Fruit fly (Drosophila melanogaster): ENCODE measurements around the gene Zmynd8.

The Zmynd8 gene

DNA sequence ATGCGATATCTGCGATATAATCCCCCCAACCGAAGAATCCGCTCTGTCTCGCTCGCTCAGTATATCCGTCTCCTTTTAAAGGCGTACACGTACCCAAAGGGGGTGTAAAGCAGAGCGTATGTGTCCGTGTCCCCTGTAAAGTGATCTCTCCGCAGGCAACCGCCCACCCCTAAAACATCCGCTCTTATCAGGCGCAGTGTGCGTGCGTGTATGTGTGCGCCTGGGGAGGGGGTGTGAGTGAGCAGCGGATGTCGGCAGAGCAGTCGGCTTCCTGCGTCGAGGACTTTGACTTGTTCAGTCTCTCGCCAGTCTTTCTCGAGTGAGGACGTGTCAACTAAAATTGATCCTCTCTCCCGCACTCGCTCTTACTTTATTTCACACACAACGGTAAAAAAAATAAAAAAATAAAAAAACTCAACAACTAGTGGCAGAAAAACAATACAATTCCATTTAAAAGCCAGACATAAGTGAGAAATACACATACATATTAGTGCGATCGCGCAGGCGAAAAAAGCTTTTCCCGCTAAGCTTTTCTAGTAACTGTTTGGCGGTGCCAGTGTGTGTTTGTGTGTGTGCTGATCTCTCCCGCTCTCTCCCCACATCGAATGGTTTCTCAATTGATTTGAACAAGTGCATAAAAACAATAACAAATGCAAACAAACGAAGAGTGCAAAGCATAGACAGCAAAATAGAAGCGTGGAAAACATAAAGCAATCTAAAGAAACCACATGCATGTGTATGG lies 56.4 kb downstream of the Zmynd8 start (continued):
- TF ChIP-seq Mrtf (GFP tag; IDR thresholded peaks at IDR 0.05) (no peak), CG11085 (GFP tag; IDR thresholded peaks at IDR 0.05) (no peak), hbn (GFP tag; IDR thresholded peaks at IDR 0.05; ENCODE audit: partially characterized antibody) (no peak), CG16813 (GFP tag; IDR thresholded peaks at IDR 0.05; ENCODE audit: partially characterized antibody) (peak; percentile 37; the same call in 2 of the 3 replicates), sug (tag; optimal IDR thresholded peaks at IDR 0.05) (no peak), CG3995 (GFP tag; optimal IDR thresholded peaks at IDR 0.05) (no peak), Tbp (GFP tag; optimal IDR thresholded peaks at IDR 0.05) (no peak), ERR (GFP tag; optimal IDR thresholded peaks at IDR 0.05) (no peak), psq (GFP tag; optimal IDR thresholded peaks at IDR 0.05) (no peak), CG31224 (GFP tag; IDR thresholded peaks at IDR 0.05) (no peak), dm (GFP tag; optimal IDR thresholded peaks at IDR 0.05) (no peak), Scr (GFP tag; IDR thresholded peaks at IDR 0.05; ENCODE audit: partially characterized antibody) (0 out of 2 replicates have a peak, but pooled peaks have one; percentile 15), HLH3B (GFP tag; IDR thresholded peaks at IDR 0.05) (no peak), Opbp (GFP tag; IDR thresholded peaks at IDR 0.05; ENCODE audit: partially characterized antibody) (0 out of 3 replicates have a peak, but pooled peaks have one; percentile 28), Vsx1 (GFP tag; optimal IDR thresholded peaks at IDR 0.05) (peak; percentile 11), sr (GFP tag; IDR thresholded peaks at IDR 0.05) (no peak), nau (GFP tag; optimal IDR thresholded peaks at IDR 0.05) (no peak), Dad (GFP tag; optimal IDR thresholded peaks at IDR 0.05) (no peak), CG11247 (GFP tag; IDR thresholded peaks at IDR 0.05) (no peak), lab (GFP tag; optimal IDR thresholded peaks at IDR 0.05) (no peak), pita (GFP tag; optimal IDR thresholded peaks at IDR 0.05) (no peak), sens-2 (GFP tag; IDR thresholded peaks at IDR 0.05) (0 out of 2 replicates have a peak, but pooled peaks have one; percentile 33), CG4360 (GFP tag; IDR thresholded peaks at IDR 0.05) (peak; percentile 59; the same call in 1 of the 2 replicates), Dfd (GFP tag; optimal IDR thresholded peaks at IDR 0.05) (no peak), CG14667 (GFP tag; IDR thresholded peaks at IDR 0.05) (no peak), sna (GFP tag; IDR thresholded peaks at IDR 0.05; ENCODE audit: partially characterized antibody) (0 out of 2 replicates have a peak, but pooled peaks have one; percentile 18), CG17385 (GFP tag; optimal IDR thresholded peaks at IDR 0.05) (no peak), danr (GFP tag; IDR thresholded peaks at IDR 0.05) (no peak), Lhr (GFP tag; optimal IDR thresholded peaks at IDR 0.05) (no peak), bowl (GFP tag; IDR thresholded peaks at IDR 0.05) (no peak), rib (GFP tag; IDR thresholded peaks at IDR 0.05) (peak; percentile 37; the same call in 1 of the 2 replicates), trh (GFP tag; optimal IDR thresholded peaks at IDR 0.05) (no peak), ato (GFP tag; IDR thresholded peaks at IDR 0.05; ENCODE audit: partially characterized antibody) (no peak), Med (GFP tag) (peak; percentile 63), grn (GFP tag; optimal IDR thresholded peaks at IDR 0.05) (no peak), chn (GFP tag; optimal IDR thresholded peaks at IDR 0.05) (peak; percentile 64), ac (GFP tag; optimal IDR thresholded peaks at IDR 0.05) (no peak), otp (GFP tag; IDR thresholded peaks at IDR 0.05) (peak; percentile 16; the same call in 2 of the 3 replicates), CG5953 (GFP tag; IDR thresholded peaks at IDR 0.05) (no peak), CG7271 (tag; optimal IDR thresholded peaks at IDR 0.05) (no peak), Awh (GFP tag; IDR thresholded peaks at IDR 0.05) (no peak), CG1529 (GFP tag; optimal IDR thresholded peaks at IDR 0.05) (no peak), NFAT (GFP tag; IDR thresholded peaks at IDR 0.05) (peak; percentile 3; the same call in 1 of the 2 replicates), Hr39 (optimal IDR thresholded peaks at IDR 0.05) (no peak), Ets65A (GFP tag) (peak; percentile 36), CG1602 (GFP tag; optimal IDR thresholded peaks at IDR 0.05) (no peak), Hmx (GFP tag; optimal IDR thresholded peaks at IDR 0.05) (no peak), CG2889 (GFP tag; IDR thresholded peaks at IDR 0.05) (no peak), CG4617 (GFP tag; optimal IDR thresholded peaks at IDR 0.05; ENCODE audit: borderline replicate concordance) (no peak), so (GFP tag; IDR thresholded peaks at IDR 0.05) (0 out of 3 replicates have a peak, but pooled peaks have one; percentile 29), ftz-f1 (GFP tag; optimal IDR thresholded peaks at IDR 0.05) (no peak)

All from whole organism, embryonic.